Worm (Caenorhabditis elegans): ENCODE data around the gene Y50D4A.6.
A peak's percentile ranks its signal among the peaks of the same experiment; 100 is the strongest.

Y50D4A.6 gene

ce11 chrV:1158247-1158646 lies 40.8 kb downstream of the Y50D4A.6 start (continued):
- peak; percentile 31 for TF ChIP-seq cebp-1 (GFP tag; IDR thresholded peaks at IDR 0.05)
- peak; percentile 61 for TF ChIP-seq cebp-1 (tag; optimal IDR thresholded peaks at IDR 0.05)

DNA sequence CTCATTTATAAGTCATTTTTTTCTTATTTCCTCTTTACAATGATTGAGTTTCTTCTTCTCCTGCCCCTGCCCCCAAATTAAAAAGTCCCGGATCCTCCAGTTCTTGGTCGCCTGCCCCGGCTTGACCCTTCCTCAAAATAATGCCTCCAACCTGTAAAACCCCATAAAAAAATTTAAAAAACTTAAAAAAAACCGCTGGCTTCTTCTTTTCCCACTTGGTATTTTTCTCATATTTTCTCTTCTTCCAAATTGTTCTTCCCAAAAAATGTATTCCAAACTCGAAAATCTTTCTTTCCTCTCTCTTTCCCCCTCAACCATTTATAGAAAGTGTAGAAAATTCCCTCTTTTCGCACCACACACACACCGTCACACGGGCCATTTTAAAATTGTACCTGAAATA lies 41.6 kb downstream of the Y50D4A.6 start:
- TF ChIP-seq Y53G8AR.9 (GFP tag; conservative IDR thresholded peaks at IDR 0.05) (peak; percentile 43; the same call in 1 of the 2 replicates), F39B2.1 (GFP tag; IDR thresholded peaks at IDR 0.05) (0 out of 2 replicates have a peak, but pooled peaks have one; percentile 20), lin-26 (GFP tag; IDR thresholded peaks at IDR 0.05) (peak; percentile 26; the same call in 1 of the 2 replicates), madf-3 (GFP tag; IDR thresholded peaks at IDR 0.05) (0 out of 2 replicates have a peak, but pooled peaks have one; percentile 26), ceh-100 (GFP tag; IDR thresholded peaks at IDR 0.05) (0 out of 2 replicates have a peak, but pooled peaks have one; percentile 11), attf-6 (GFP tag; IDR thresholded peaks at IDR 0.05) (peak; percentile 20; the same call in 1 of the 2 replicates), T07F8.4 (tag; optimal IDR thresholded peaks at IDR 0.05) (no peak), ztf-3 (GFP tag; optimal IDR thresholded peaks at IDR 0.05) (no peak), fkh-3 (tag; optimal IDR thresholded peaks at IDR 0.05) (no peak), snpc-3.4 (tag; optimal IDR thresholded peaks at IDR 0.05) (peak; percentile 7), ztf-26 (tag; optimal IDR thresholded peaks at IDR 0.05) (no peak), repo-1 (tag; optimal IDR thresholded peaks at IDR 0.05) (peak; percentile 43), atf-7 (tag; optimal IDR thresholded peaks at IDR 0.05) (peak; percentile 34), athp-1 (tag; optimal IDR thresholded peaks at IDR 0.05) (peak; percentile 28), mcd-1 (GFP tag; IDR thresholded peaks at IDR 0.05) (0 out of 2 replicates have a peak, but pooled peaks have one; percentile 15), attf-5 (GFP tag; optimal IDR thresholded peaks at IDR 0.05) (peak; percentile 6), xnd-1 (tag; optimal IDR thresholded peaks at IDR 0.05) (peak; percentile 0), egrh-3 (GFP tag; IDR thresholded peaks at IDR 0.05) (0 out of 2 replicates have a peak, but pooled peaks have one; percentile 9)

DNA sequence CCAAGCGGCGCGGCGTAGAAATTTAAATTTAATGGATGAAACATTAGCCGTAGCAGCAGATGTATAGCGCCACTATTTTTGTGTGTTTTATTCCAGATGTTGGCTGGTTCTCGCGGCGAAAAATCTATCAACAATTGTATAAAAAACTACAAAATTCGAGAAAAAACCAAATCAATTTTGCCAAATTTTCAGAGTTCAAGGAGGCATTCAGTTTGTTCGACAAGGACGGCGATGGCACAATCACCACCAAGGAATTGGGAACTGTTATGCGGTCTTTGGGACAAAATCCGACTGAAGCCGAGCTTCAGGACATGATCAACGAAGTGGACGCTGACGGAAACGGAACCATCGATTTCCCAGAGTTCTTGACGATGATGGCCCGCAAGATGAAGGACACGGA lies 42.6 kb downstream of the Y50D4A.6 start:
- TF ChIP-seq Y56A3A.18 (GFP tag; IDR thresholded peaks at IDR 0.05), result 0 out of 2 replicates have a peak, but pooled peaks have one; percentile 12
- TF ChIP-seq unc-62 (GFP tag; optimal IDR thresholded peaks at IDR 0.05), result no peak

DNA sequence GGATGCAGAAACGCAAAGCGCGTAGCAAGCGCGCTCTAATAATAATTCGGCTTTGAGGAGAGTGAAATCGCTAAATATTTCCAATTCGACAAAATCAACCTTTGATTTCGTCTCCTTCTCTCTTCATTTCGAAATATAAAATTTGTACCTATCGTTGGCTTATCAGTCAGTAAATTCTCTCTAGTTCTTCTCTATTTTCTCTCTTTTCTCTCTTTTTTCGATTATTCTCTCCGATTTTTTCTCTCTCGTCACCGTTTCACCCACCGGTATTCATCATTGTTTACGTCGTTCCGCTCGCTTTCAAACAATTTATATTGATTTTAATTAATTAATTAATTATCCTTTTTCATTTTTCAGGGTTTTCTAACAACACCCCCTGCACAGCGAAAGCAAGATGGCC lies 43.2 kb downstream of the Y50D4A.6 start, which contains the start of gene cmd-1:
cmd-1 (plus strand) TSS at position 358 of the 400 bp plus-strand sequence.
- TF ChIP-seq lin-40 (tag; optimal IDR thresholded peaks at IDR 0.05) (peak; percentile 9), attf-5 (GFP tag; optimal IDR thresholded peaks at IDR 0.05) (peak; percentile 48), cebp-1 (GFP tag; IDR thresholded peaks at IDR 0.05) (peak; percentile 36; the same call in 1 of the 2 replicates), cebp-1 (tag; optimal IDR thresholded peaks at IDR 0.05) (peak; percentile 72), nhr-179 (tag; optimal IDR thresholded peaks at IDR 0.05) (no peak), Y95B8A.8 (GFP tag; IDR thresholded peaks at IDR 0.05) (0 out of 2 replicates have a peak, but pooled peaks have one; percentile 35), nhr-80 (tag; optimal IDR thresholded peaks at IDR 0.05) (peak; percentile 54)

DNA sequence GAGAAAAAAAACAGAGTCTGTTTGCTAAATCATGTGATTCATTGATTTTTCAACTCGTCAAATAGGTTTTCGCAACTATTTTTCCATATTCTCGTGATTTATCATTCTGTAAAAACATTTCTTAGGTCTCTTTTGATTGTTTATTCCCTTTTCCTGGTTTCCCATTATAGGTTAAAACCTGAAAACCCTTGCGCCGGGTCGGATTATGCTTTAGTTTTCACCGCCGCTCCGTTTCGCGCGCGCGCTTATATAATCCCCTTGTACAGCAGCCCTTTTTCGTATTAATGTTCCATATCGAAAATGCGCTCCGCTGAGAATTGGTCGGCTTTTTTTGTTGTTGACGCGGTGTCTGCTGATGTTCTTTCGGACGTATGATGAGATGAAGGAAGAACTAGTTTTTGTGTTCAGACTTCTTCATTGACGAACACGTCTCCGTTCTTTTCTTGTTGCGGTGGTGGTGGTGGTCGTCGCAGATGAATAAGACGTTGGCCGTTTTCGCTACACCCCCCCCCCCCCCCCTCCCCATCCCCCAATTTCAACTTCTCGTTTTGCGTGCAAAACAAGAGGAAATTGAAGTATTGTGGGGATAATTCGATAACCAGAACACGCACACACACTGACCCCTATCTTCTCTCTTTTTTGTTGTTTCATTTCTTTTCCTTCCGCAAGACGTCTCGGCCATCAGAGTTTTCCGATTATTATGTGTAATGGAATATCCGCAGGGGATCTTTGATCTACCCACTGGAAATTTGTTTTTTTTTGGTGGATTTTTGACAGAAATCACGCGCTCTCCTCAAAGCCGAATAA lies 44.4 kb downstream of the Y50D4A.6 start:
- TF ChIP-seq repo-1 (tag; optimal IDR thresholded peaks at IDR 0.05) (peak; percentile 10), ztf-26 (tag; optimal IDR thresholded peaks at IDR 0.05) (peak; percentile 30), egrh-3 (GFP tag; IDR thresholded peaks at IDR 0.05) (peak; percentile 40; the same call in 1 of the 2 replicates), lin-54 (GFP tag; optimal IDR thresholded peaks at IDR 0.05) (peak; percentile 5), F23B12.7 (tag; optimal IDR thresholded peaks at IDR 0.05; ENCODE audit: insufficient read depth) (no peak), ceh-27 (GFP tag; optimal IDR thresholded peaks at IDR 0.05) (peak; percentile 44), zfh-2 (GFP tag; conservative IDR thresholded peaks at IDR 0.05) (peak; percentile 42; the same call in 1 of the 2 replicates), cebp-1 (GFP tag; IDR thresholded peaks at IDR 0.05) (no peak), cebp-1 (tag; optimal IDR thresholded peaks at IDR 0.05) (peak; percentile 8), hsf-1 (GFP tag; IDR thresholded peaks at IDR 0.05) (peak; percentile 43; the same call in 1 of the 2 replicates), die-1 (tag; optimal IDR thresholded peaks at IDR 0.05) (no peak), nhr-27 (tag; optimal IDR thresholded peaks at IDR 0.05) (peak; percentile 14), lin-35 (GFP tag; optimal IDR thresholded peaks at IDR 0.05) (peak in 1 of 3 experiments; percentile 28), egl-44 (GFP tag; IDR thresholded peaks at IDR 0.05) (no peak)

Data from whole organism, young adult.